Worm (Caenorhabditis elegans) whole organism, L3 larva: Measurements from ENCODE around the gene F08D12.7.
A peak's percentile ranks its signal among the peaks of the same experiment; 100 is the strongest.

Experiments
- R02D3.7 ChIP-seq: fragments of 150-350 bp; optimal IDR thresholded peaks from 2 replicates; lab custom pipeline; 2014; ENCODE audit warnings: missing biosample characterization, missing genetic modification characterization
- ZK546.5 ChIP-seq: sonication (generic microtip); optimal IDR thresholded peaks from 2 replicates; lab custom pipeline; 2017; ENCODE audit warnings: missing biosample characterization, missing genetic modification characterization
- aly-2 ChIP-seq: fragments of 150-350 bp; optimal IDR thresholded peaks from 2 replicates; lab custom pipeline; 2014; ENCODE audit warnings: missing biosample characterization, missing genetic modification characterization
- ceh-16 ChIP-seq: sonication (generic microtip); optimal IDR thresholded peaks from 2 replicates; lab custom pipeline; 2017; ENCODE audit warnings: missing biosample characterization, missing genetic modification characterization
- ceh-82 ChIP-seq: fragments of 150-350 bp; optimal IDR thresholded peaks from 2 replicates; lab custom pipeline; 2014; ENCODE audit warnings: missing biosample characterization, missing genetic modification characterization
- daf-12 ChIP-seq: fragments of 150-350 bp; optimal IDR thresholded peaks from 2 replicates; lab custom pipeline; 2014; ENCODE audit warnings: missing biosample characterization, missing genetic modification reagents, missing genetic modification characterization
- egl-27 ChIP-seq: sonication (generic microtip); optimal IDR thresholded peaks from 4 replicates; lab custom pipeline; 2017; ENCODE audit warnings: missing biosample characterization, missing genetic modification reagents, missing genetic modification characterization
- egl-5 ChIP-seq: fragments of 150-350 bp; optimal IDR thresholded peaks from 2 replicates; lab custom pipeline; 2017; ENCODE audit warnings: missing biosample characterization, missing genetic modification reagents, missing genetic modification characterization, inconsistent platforms
- elt-2 ChIP-seq: sonication (generic microtip); optimal IDR thresholded peaks from 2 replicates; lab custom pipeline; 2016; ENCODE audit warnings: missing genetic modification reagents, mild to moderate bottlenecking, missing genetic modification characterization, missing compliant biosample characterization
- elt-3 ChIP-seq, 3 experiments: fragments of 150-350 bp in 1 of 3; sonication (generic microtip) in 2 of 3; optimal IDR thresholded peaks; 2 replicates in 2 of 3; 4 replicates in 1 of 3; lab custom pipeline; 2014 to 2017; ENCODE audit warnings: missing biosample characterization in 3 of 3, missing genetic modification characterization in 3 of 3
- hmg-11 ChIP-seq: sonication (generic microtip); optimal IDR thresholded peaks from 2 replicates; lab custom pipeline; 2016; ENCODE audit warnings: missing genetic modification characterization, missing compliant biosample characterization
- lin-15B ChIP-seq: fragments of 150-350 bp; optimal IDR thresholded peaks from 2 replicates; lab custom pipeline; 2014; ENCODE audit warnings: missing biosample characterization, missing genetic modification characterization
- lsy-12 ChIP-seq: sonication (generic microtip); optimal IDR thresholded peaks from 2 replicates; lab custom pipeline; 2016; ENCODE audit warnings: mild to moderate bottlenecking, missing genetic modification characterization, missing compliant biosample characterization
- mdl-1 ChIP-seq: fragments of 150-350 bp; optimal IDR thresholded peaks from 2 replicates; lab custom pipeline; 2014; ENCODE audit warnings: missing biosample characterization, missing genetic modification characterization
- mml-1 ChIP-seq: fragments of 150-350 bp; sonication (generic microtip); optimal IDR thresholded peaks from 3 replicates; lab custom pipeline; 2014; ENCODE audit warnings: missing biosample characterization, missing genetic modification characterization
- nfya-1 ChIP-seq: sonication (generic microtip); optimal IDR thresholded peaks from 2 replicates; lab custom pipeline; 2017; ENCODE audit warnings: missing genetic modification characterization, mild to moderate bottlenecking, missing compliant biosample characterization, antibody characterized with exemption, moderate library complexity; ENCODE audit not compliant: insufficient read depth
- nhr-11 ChIP-seq: fragments of 150-350 bp; optimal IDR thresholded peaks from 2 replicates; lab custom pipeline; 2014; ENCODE audit warnings: missing biosample characterization, missing genetic modification characterization
- nhr-12 ChIP-seq: fragments of 150-350 bp; optimal IDR thresholded peaks from 2 replicates; lab custom pipeline; 2014; ENCODE audit warnings: missing biosample characterization, missing genetic modification characterization
- nhr-237 ChIP-seq: fragments of 150-350 bp; optimal IDR thresholded peaks from 2 replicates; lab custom pipeline; 2014; ENCODE audit warnings: missing biosample characterization, missing genetic modification characterization
- nhr-25 ChIP-seq: sonication (generic microtip); optimal IDR thresholded peaks from 2 replicates; lab custom pipeline; 2017; ENCODE audit warnings: missing biosample characterization, missing genetic modification characterization
- nhr-28 ChIP-seq: fragments of 150-350 bp; optimal IDR thresholded peaks from 2 replicates; lab custom pipeline; 2014; ENCODE audit warnings: missing biosample characterization, missing genetic modification characterization
- nhr-43 ChIP-seq: sonication (generic microtip); optimal IDR thresholded peaks from 2 replicates; lab custom pipeline; 2016; ENCODE audit warnings: mild to moderate bottlenecking, missing genetic modification characterization, missing compliant biosample characterization; ENCODE audit not compliant: poor library complexity, severe bottlenecking
- nhr-67 ChIP-seq: fragments of 150-350 bp; optimal IDR thresholded peaks from 2 replicates; lab custom pipeline; 2014; ENCODE audit warnings: missing biosample characterization, missing genetic modification characterization
- nhr-76 ChIP-seq: fragments of 150-350 bp; sonication (generic microtip); optimal IDR thresholded peaks from 5 replicates; lab custom pipeline; 2014; ENCODE audit warnings: missing biosample characterization, missing genetic modification characterization
- nhr-77 ChIP-seq: fragments of 150-350 bp; optimal IDR thresholded peaks from 2 replicates; lab custom pipeline; 2014; ENCODE audit warnings: missing biosample characterization, missing genetic modification characterization
- pha-4 ChIP-seq: fragments of 150-350 bp; optimal IDR thresholded peaks from 2 replicates; lab custom pipeline; 2014; ENCODE audit warnings: missing biosample characterization, missing genetic modification reagents, missing genetic modification characterization
- pqm-1 ChIP-seq: fragments of 150-350 bp; optimal IDR thresholded peaks from 2 replicates; lab custom pipeline; 2017; ENCODE audit warnings: missing biosample characterization, missing genetic modification characterization, inconsistent platforms
- skn-1 ChIP-seq: fragments of 150-350 bp; optimal IDR thresholded peaks from 2 replicates; lab custom pipeline; 2014; ENCODE audit warnings: missing biosample characterization, missing genetic modification characterization
- snpc-4 ChIP-seq: fragments of 150-350 bp; optimal IDR thresholded peaks from 2 replicates; lab custom pipeline; 2014; ENCODE audit warnings: missing biosample characterization, missing genetic modification characterization
- tbx-2 ChIP-seq: sonication (generic microtip); optimal IDR thresholded peaks from 2 replicates; lab custom pipeline; 2016; ENCODE audit warnings: mild to moderate bottlenecking, missing genetic modification characterization, missing compliant biosample characterization
- unc-39 ChIP-seq: sonication (generic microtip); optimal IDR thresholded peaks from 4 replicates; lab custom pipeline; 2017; ENCODE audit warnings: missing biosample characterization, missing genetic modification characterization
- unc-62 ChIP-seq: fragments of 150-350 bp; sonication (generic microtip); optimal IDR thresholded peaks from 4 replicates; lab custom pipeline; 2014; ENCODE audit warnings: missing biosample characterization, missing genetic modification reagents, missing genetic modification characterization
- ztf-11 ChIP-seq: fragments of 150-350 bp; optimal IDR thresholded peaks from 2 replicates; lab custom pipeline; 2014; ENCODE audit warnings: missing biosample characterization, missing genetic modification characterization

The F08D12.7 gene

DNA sequence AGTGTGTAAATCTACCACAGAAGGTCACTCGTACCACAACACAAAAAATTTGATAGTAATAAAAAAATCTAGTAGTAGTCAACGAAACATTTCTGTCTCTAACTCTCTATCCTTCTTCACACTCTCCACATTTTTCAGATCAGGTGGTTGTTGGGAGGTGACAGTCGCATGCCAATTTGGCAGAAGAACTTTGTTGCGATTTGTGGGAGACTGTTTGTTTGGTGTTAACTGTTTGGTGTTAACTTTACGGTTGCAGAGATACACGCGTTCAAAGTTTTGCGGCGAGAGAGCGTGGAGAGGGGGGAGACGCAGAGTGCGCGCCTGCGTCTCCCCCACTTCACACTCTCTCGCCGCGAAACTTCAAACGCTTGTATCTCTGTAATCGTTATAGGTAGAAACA lies 36.0 kb upstream of the F08D12.7 start:
- TF ChIP-seq egl-5 (no peak), lsy-12 (tag; lab: Kevin White, UChicago) (no peak), nhr-28 (tag; lab: Kevin White, UChicago) (no peak), elt-2 (tag; lab: Kevin White, UChicago) (peak; percentile 8), skn-1 (tag; lab: Kevin White, UChicago) (no peak), mdl-1 (tag; lab: Kevin White, UChicago) (no peak), pha-4 (tag; lab: Kevin White, UChicago) (peak; percentile 42), R02D3.7 (tag; lab: Kevin White, UChicago) (no peak), aly-2 (no peak), ceh-16 (no peak), nhr-11 (tag; lab: Kevin White, UChicago) (no peak), daf-12 (tag; lab: Kevin White, UChicago) (no peak)

DNA sequence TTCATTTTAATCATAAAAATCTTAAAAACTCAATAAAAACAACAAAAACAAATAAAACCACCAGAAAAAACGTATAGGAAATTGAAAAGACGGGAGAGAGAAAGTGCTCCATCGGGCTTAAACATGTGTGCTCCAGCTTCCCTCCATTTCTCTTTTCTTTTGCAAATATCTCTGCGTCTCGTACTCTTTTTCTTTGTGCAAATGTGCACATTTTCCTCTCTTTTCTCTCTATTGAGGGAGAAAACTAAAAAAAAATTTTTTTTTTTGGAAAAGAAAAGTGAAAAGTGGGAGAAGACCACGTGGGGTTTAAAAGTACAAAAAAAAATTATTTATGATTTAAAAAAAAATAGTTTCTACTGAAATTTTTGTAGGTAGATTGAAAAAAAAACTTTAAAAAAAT lies 35.3 kb upstream of the F08D12.7 start:
- TF ChIP-seq ZK546.5 (tag; lab: Kevin White, UChicago) (no peak), pha-4 (tag; lab: Kevin White, UChicago) (peak; percentile 63), hmg-11 (tag; lab: Kevin White, UChicago) (no peak), nhr-43 (no peak), mdl-1 (tag; lab: Kevin White, UChicago) (no peak), lin-15B (tag; lab: Kevin White, UChicago) (peak; percentile 4), nfya-1 (peak; percentile 67), skn-1 (tag; lab: Kevin White, UChicago) (no peak), elt-3 (tag; optimal IDR thresholded peaks at IDR 0.05; lab: Kevin White, UChicago) (no peak)
- TF ChIP-seq, all 47 proteins: peak for 3

DNA sequence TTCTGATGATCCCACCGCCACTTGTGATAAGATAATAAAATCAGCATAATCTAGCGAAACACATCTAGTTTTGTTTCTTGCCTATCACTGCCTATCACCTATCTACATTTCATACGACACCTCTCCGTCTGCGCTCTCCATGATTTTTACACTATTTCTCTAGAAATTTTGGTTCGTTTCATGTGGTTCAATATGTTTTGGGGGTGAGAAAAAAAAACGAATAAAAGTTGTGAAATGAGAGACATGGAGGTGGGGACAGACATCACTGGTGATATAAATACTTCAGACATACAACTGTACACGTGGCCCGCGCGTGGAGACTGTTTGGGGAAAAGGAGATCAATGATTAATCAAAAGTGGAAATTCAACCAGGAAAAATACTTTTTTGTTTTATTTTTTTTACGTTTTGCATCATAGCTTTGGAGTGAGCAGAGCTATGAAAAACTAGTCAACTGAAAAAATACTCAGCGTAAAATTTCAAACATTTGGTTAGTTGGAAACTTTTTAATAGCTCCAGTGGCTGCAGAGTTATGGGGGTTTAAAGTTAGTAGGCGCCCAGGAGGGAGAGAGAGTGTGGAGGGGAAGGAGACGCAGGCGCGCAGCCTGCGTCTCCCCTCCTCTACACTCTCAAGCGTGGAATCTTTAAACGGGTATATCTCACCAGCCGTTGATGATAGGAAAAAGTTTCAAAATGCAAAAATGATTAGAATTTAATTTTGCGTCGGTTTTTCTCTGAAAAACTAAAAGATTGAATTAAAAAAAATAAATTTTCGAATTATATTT lies 34.1 kb upstream of the F08D12.7 start:
- no peak for TF ChIP-seq unc-39 (tag; lab: Kevin White, UChicago)
- peak in 1 of 3 experiments; percentile 30 for TF ChIP-seq elt-3 (tag; optimal IDR thresholded peaks at IDR 0.05; lab: Kevin White, UChicago)
- TF ChIP-seq pqm-1 (tag; lab: Kevin White, UChicago): peak; percentile 64
- peak; percentile 15 for TF ChIP-seq nhr-43
- peak; percentile 18 for TF ChIP-seq nhr-25 (tag; lab: Kevin White, UChicago)
- peak; percentile 89 for TF ChIP-seq elt-2 (tag; lab: Kevin White, UChicago)
- no peak for TF ChIP-seq snpc-4 (tag; lab: Kevin White, UChicago)
- no peak for TF ChIP-seq nhr-12
- peak; percentile 37 for TF ChIP-seq mml-1 (tag; lab: Kevin White, UChicago)
- TF ChIP-seq nhr-67 (tag; lab: Kevin White, UChicago): no peak
- no peak for TF ChIP-seq nfya-1
- no peak for TF ChIP-seq nhr-237 (tag; lab: Kevin White, UChicago)
- TF ChIP-seq, all 47 proteins: peak for 6

DNA sequence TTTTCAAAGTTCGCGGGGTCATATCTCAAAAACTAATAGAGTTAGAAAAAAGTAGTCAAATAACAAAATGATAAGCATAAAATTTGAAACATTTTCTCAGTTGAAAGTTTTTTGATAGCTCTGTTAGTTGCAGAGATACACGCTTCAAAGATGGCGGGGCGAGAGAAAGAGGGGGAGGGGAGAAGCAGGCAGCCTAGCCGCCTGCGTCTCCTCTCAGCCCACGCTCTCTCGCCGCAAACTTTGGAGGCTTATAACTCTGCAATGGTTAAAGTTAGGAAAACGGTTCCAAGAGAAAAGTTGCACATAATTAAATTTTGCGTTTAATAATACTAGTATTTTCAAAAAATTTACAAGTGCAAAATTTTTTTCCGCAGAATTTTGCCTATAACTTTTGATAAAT lies 32.8 kb upstream of the F08D12.7 start:
- no peak for TF ChIP-seq skn-1 (tag; lab: Kevin White, UChicago)
- TF ChIP-seq ceh-16: no peak
- TF ChIP-seq unc-62: no peak
- TF ChIP-seq ztf-11 (tag; lab: Kevin White, UChicago): no peak
- no peak for TF ChIP-seq nhr-43
- no peak for TF ChIP-seq nhr-77 (tag; lab: Kevin White, UChicago)
- no peak for TF ChIP-seq aly-2
- no peak for TF ChIP-seq nhr-28 (tag; lab: Kevin White, UChicago)
- TF ChIP-seq hmg-11 (tag; lab: Kevin White, UChicago): no peak
- no peak for TF ChIP-seq nhr-25 (tag; lab: Kevin White, UChicago)
- TF ChIP-seq R02D3.7 (tag; lab: Kevin White, UChicago): no peak
- TF ChIP-seq pha-4 (tag; lab: Kevin White, UChicago): no peak
- TF ChIP-seq tbx-2 (tag; lab: Kevin White, UChicago): no peak
- TF ChIP-seq nhr-12: no peak
- no peak for TF ChIP-seq nfya-1
- no peak for TF ChIP-seq ceh-82 (tag; lab: Kevin White, UChicago)
- TF ChIP-seq nhr-76 (tag; lab: Kevin White, UChicago): no peak
- no peak for TF ChIP-seq egl-27 (tag; lab: Kevin White, UChicago)
